Fruit fly (Drosophila melanogaster): ENCODE results near the gene scf.

The scf gene

dm6 chr3L:1313039-1313766, 14.7 kb downstream of the scf start, which contains the start of the genes sturkopf and Herc4 (continued):
- peak; percentile 91 for TF ChIP-seq Antp (GFP tag; optimal IDR thresholded peaks at IDR 0.05)
- TF ChIP-seq crc (GFP tag; optimal IDR thresholded peaks at IDR 0.05): peak; percentile 78
- no peak for TF ChIP-seq h (optimal IDR thresholded peaks at IDR 0.05)
- no peak for TF ChIP-seq sim (GFP tag; IDR thresholded peaks at IDR 0.05)
- TF ChIP-seq Tbp (GFP tag; optimal IDR thresholded peaks at IDR 0.05): no peak
- no peak for TF ChIP-seq TFAM (GFP tag; optimal IDR thresholded peaks at IDR 0.05)
- TF ChIP-seq CG11456 (GFP tag; IDR thresholded peaks at IDR 0.05): peak; percentile 90
- TF ChIP-seq CG34422 (GFP tag; IDR thresholded peaks at IDR 0.05): peak; percentile 7; the same call in 1 of the 3 replicates
- peak; percentile 84 for TF ChIP-seq Hmr (GFP tag; optimal IDR thresholded peaks at IDR 0.05)
- TF ChIP-seq CG10274 (GFP tag; optimal IDR thresholded peaks at IDR 0.05): no peak
- TF ChIP-seq gsb (GFP tag; IDR thresholded peaks at IDR 0.05): peak; percentile 39; the same call in 1 of the 2 replicates
- TF ChIP-seq cwo (GFP tag; optimal IDR thresholded peaks at IDR 0.05): peak; percentile 57
- no peak for TF ChIP-seq CG31388 (GFP tag; optimal IDR thresholded peaks at IDR 0.05)
- TF ChIP-seq CG9817 (tag; optimal IDR thresholded peaks at IDR 0.05): peak; percentile 87
- TF ChIP-seq nmo (GFP tag; optimal IDR thresholded peaks at IDR 0.05): peak; percentile 78
- no peak for TF ChIP-seq dati (GFP tag; IDR thresholded peaks at IDR 0.05)
- peak; percentile 64 for TF ChIP-seq unpg (GFP tag; optimal IDR thresholded peaks at IDR 0.05)
- peak; percentile 60 to 87 for TF ChIP-seq Pdp1 (GFP tag; optimal IDR thresholded peaks at IDR 0.05)
- TF ChIP-seq zf30C (GFP tag; optimal IDR thresholded peaks at IDR 0.05): no peak
- TF ChIP-seq CG2202 (tag; optimal IDR thresholded peaks at IDR 0.05): no peak
- TF ChIP-seq so (GFP tag; IDR thresholded peaks at IDR 0.05): 0 out of 3 replicates have a peak, but pooled peaks have one; percentile 6
- TF ChIP-seq Awh (GFP tag; IDR thresholded peaks at IDR 0.05): no peak
- TF ChIP-seq CG7271 (tag; optimal IDR thresholded peaks at IDR 0.05): no peak
- peak in 1 of 2 experiments; percentile 9 for TF ChIP-seq Dfd (GFP tag; optimal IDR thresholded peaks at IDR 0.05)
- TF ChIP-seq tup (GFP tag; optimal IDR thresholded peaks at IDR 0.05): no peak
- peak; percentile 52; the same call in 2 of the 3 replicates for TF ChIP-seq zfh1 (GFP tag; IDR thresholded peaks at IDR 0.05)
- TF ChIP-seq CG17328 (GFP tag; IDR thresholded peaks at IDR 0.05): peak; percentile 51; the same call in 1 of the 2 replicates
- no peak for TF ChIP-seq knrl (GFP tag; IDR thresholded peaks at IDR 0.05; ENCODE audit: partially characterized antibody)
- TF ChIP-seq pho (GFP tag; optimal IDR thresholded peaks at IDR 0.05): peak; percentile 89
- no peak for TF ChIP-seq CG15601 (tag; optimal IDR thresholded peaks at IDR 0.05)
- TF ChIP-seq CG8765 (GFP tag; IDR thresholded peaks at IDR 0.05): no peak; the same call in 1 of the 2 replicates
- peak; percentile 69 for TF ChIP-seq Mrtf (GFP tag; IDR thresholded peaks at IDR 0.05)
- TF ChIP-seq Atf-2 (GFP tag; optimal IDR thresholded peaks at IDR 0.05): peak; percentile 83
- TF ChIP-seq CG11560 (tag; IDR thresholded peaks at IDR 0.05): 0 out of 3 replicates have a peak, but pooled peaks have one; percentile 23
- TF ChIP-seq CG4282 (GFP tag; optimal IDR thresholded peaks at IDR 0.05): no peak
- no peak for TF ChIP-seq hkb (optimal IDR thresholded peaks at IDR 0.05)
- TF ChIP-seq hkb (GFP tag; IDR thresholded peaks at IDR 0.05): no peak; the same call in 1 of the 2 replicates
- peak; percentile 80 for TF ChIP-seq CG18619 (GFP tag; optimal IDR thresholded peaks at IDR 0.05)
- peak; percentile 45 for TF ChIP-seq Max (GFP tag; optimal IDR thresholded peaks at IDR 0.05)
- no peak for TF ChIP-seq sqz (GFP tag; optimal IDR thresholded peaks at IDR 0.05)
- TF ChIP-seq CG3838 (GFP tag; optimal IDR thresholded peaks at IDR 0.05): peak; percentile 50
- TF ChIP-seq Dref (GFP tag; IDR thresholded peaks at IDR 0.05): peak; percentile 49
- peak; percentile 61 for TF ChIP-seq cato (GFP tag; optimal IDR thresholded peaks at IDR 0.05; ENCODE audit: borderline replicate concordance)
- no peak for TF ChIP-seq HLH4C (GFP tag; IDR thresholded peaks at IDR 0.05; ENCODE audit: partially characterized antibody)
- TF ChIP-seq CG15696 (tag; optimal IDR thresholded peaks at IDR 0.05): peak; percentile 24
- TF ChIP-seq Fer1 (GFP tag; optimal IDR thresholded peaks at IDR 0.05): peak; percentile 56
- peak; percentile 48 for TF ChIP-seq trh (GFP tag; optimal IDR thresholded peaks at IDR 0.05)
- TF ChIP-seq HmgZ (tag; optimal IDR thresholded peaks at IDR 0.05): peak; percentile 30
- TF ChIP-seq Chrac-16 (GFP tag; optimal IDR thresholded peaks at IDR 0.05): peak; percentile 57
- peak; percentile 66 for TF ChIP-seq CG8388 (GFP tag; optimal IDR thresholded peaks at IDR 0.05)
